Worm (Caenorhabditis elegans) whole organism, mixed stage, embryonic: ENCODE results near the gene F35B3.4.

ENCODE experiments used
- M03D4.4 ChIP-seq: sonication (generic microtip); optimal IDR thresholded peaks from 2 replicates; lab custom pipeline; 2017; ENCODE audit warnings: mild to moderate bottlenecking, missing genetic modification characterization, missing compliant biosample characterization
- bed-3 ChIP-seq: fragments of 200-800 bp; sonication (Bioruptor generic); optimal IDR thresholded peaks from 3 replicates; lab custom pipeline; 2018; ENCODE audit warnings: mild to moderate bottlenecking, missing genetic modification characterization, moderate library complexity, missing compliant biosample characterization
- blmp-1 ChIP-seq: fragments of 150-350 bp; optimal IDR thresholded peaks from 2 replicates; lab custom pipeline; 2014; ENCODE audit warnings: missing biosample characterization, missing genetic modification characterization
- ceh-39 ChIP-seq: fragments of 150-350 bp; optimal IDR thresholded peaks from 2 replicates; lab custom pipeline; 2014; ENCODE audit warnings: missing biosample characterization, missing genetic modification characterization
- ceh-43 ChIP-seq: fragments of 200-800 bp; sonication (Bioruptor generic); optimal IDR thresholded peaks from 2 replicates; lab custom pipeline; 2018; ENCODE audit warnings: mild to moderate bottlenecking, missing genetic modification characterization, moderate library complexity, missing compliant biosample characterization
- ceh-83 ChIP-seq: fragments of 200-800 bp; sonication (Bioruptor generic); optimal IDR thresholded peaks from 2 replicates; lab custom pipeline; 2018; ENCODE audit warnings: mild to moderate bottlenecking, missing genetic modification characterization, missing compliant biosample characterization
- ces-1 ChIP-seq: fragments of 150-350 bp; optimal IDR thresholded peaks from 2 replicates; lab custom pipeline; 2014; ENCODE audit warnings: missing biosample characterization, missing genetic modification reagents, missing genetic modification characterization
- drap-1 ChIP-seq: fragments of 200-800 bp; sonication (Bioruptor generic); optimal IDR thresholded peaks from 3 replicates; lab custom pipeline; 2018; ENCODE audit warnings: mild to moderate bottlenecking, missing genetic modification characterization, missing compliant biosample characterization
- elt-1 ChIP-seq: sonication (generic microtip); optimal IDR thresholded peaks from 2 replicates; lab custom pipeline; 2017; ENCODE audit warnings: missing genetic modification characterization, mild to moderate bottlenecking, missing compliant biosample characterization, antibody characterized with exemption, moderate library complexity, borderline replicate concordance; ENCODE audit not compliant: insufficient read depth
- ham-2 ChIP-seq: fragments of 200-800 bp; sonication (Bioruptor generic); optimal IDR thresholded peaks from 2 replicates; lab custom pipeline; 2018; ENCODE audit warnings: mild to moderate bottlenecking, missing genetic modification characterization, missing compliant biosample characterization
- hlh-1 ChIP-seq: fragments of 150-350 bp; optimal IDR thresholded peaks from 2 replicates; lab custom pipeline; 2014; ENCODE audit warnings: missing biosample characterization, missing genetic modification reagents, missing genetic modification characterization
- lin-13 ChIP-seq: fragments of 150-350 bp; optimal IDR thresholded peaks from 2 replicates; lab custom pipeline; 2014; ENCODE audit warnings: missing biosample characterization, missing genetic modification characterization
- lin-32 ChIP-seq: fragments of 200-800 bp; sonication (Bioruptor generic); optimal IDR thresholded peaks from 2 replicates; lab custom pipeline; 2018; ENCODE audit warnings: mild to moderate bottlenecking, missing genetic modification characterization, missing compliant biosample characterization
- lsy-2 ChIP-seq: fragments of 150-350 bp; optimal IDR thresholded peaks from 2 replicates; lab custom pipeline; 2014; ENCODE audit warnings: missing biosample characterization, missing genetic modification characterization
- mab-5 ChIP-seq: fragments of 150-350 bp; optimal IDR thresholded peaks from 2 replicates; lab custom pipeline; 2014; ENCODE audit warnings: missing biosample characterization, missing genetic modification characterization
- mep-1 ChIP-seq: fragments of 150-350 bp; optimal IDR thresholded peaks from 2 replicates; lab custom pipeline; 2017; ENCODE audit warnings: missing biosample characterization, missing genetic modification reagents, missing genetic modification characterization, inconsistent platforms
- mls-2 ChIP-seq: sonication (generic microtip); optimal IDR thresholded peaks from 2 replicates; lab custom pipeline; 2016; ENCODE audit warnings: mild to moderate bottlenecking, missing genetic modification characterization, moderate library complexity, missing compliant biosample characterization
- nhr-12 ChIP-seq: fragments of 150-350 bp; optimal IDR thresholded peaks from 2 replicates; lab custom pipeline; 2014; ENCODE audit warnings: missing biosample characterization, missing genetic modification characterization
- nhr-237 ChIP-seq: fragments of 150-350 bp; optimal IDR thresholded peaks from 2 replicates; lab custom pipeline; 2014; ENCODE audit warnings: missing biosample characterization, missing genetic modification characterization
- nhr-28 ChIP-seq: fragments of 150-350 bp; optimal IDR thresholded peaks from 2 replicates; lab custom pipeline; 2014; ENCODE audit warnings: missing biosample characterization, missing genetic modification characterization
- nhr-76 ChIP-seq: sonication (generic microtip); optimal IDR thresholded peaks from 2 replicates; lab custom pipeline; 2017; ENCODE audit warnings: missing biosample characterization, missing genetic modification characterization
- pha-4 ChIP-seq: fragments of 150-350 bp; optimal IDR thresholded peaks from 2 replicates; lab custom pipeline; 2018; ENCODE audit warnings: missing biosample characterization, missing genetic modification reagents, missing genetic modification characterization
- sem-2 ChIP-seq: fragments of 200-800 bp; sonication (Bioruptor generic); optimal IDR thresholded peaks from 2 replicates; lab custom pipeline; 2018; ENCODE audit warnings: mild to moderate bottlenecking, missing genetic modification characterization, missing compliant biosample characterization
- tbx-8 ChIP-seq: fragments of 200-800 bp; sonication (Bioruptor generic); optimal IDR thresholded peaks from 2 replicates; lab custom pipeline; 2018; ENCODE audit warnings: mild to moderate bottlenecking, missing genetic modification characterization, moderate library complexity, missing compliant biosample characterization
- unc-120 ChIP-seq: sonication (generic microtip); optimal IDR thresholded peaks from 2 replicates; lab custom pipeline; 2017; ENCODE audit warnings: missing genetic modification characterization, missing compliant biosample characterization; ENCODE audit not compliant: poor library complexity, severe bottlenecking
- unc-39 ChIP-seq: fragments of 150-350 bp; optimal IDR thresholded peaks from 2 replicates; lab custom pipeline; 2014; ENCODE audit warnings: missing biosample characterization, missing genetic modification characterization
- unc-62 ChIP-seq: fragments of 150-350 bp; optimal IDR thresholded peaks from 2 replicates; lab custom pipeline; 2014; ENCODE audit warnings: missing biosample characterization, missing genetic modification reagents, missing genetic modification characterization
- zip-8 ChIP-seq: fragments of 150-350 bp; optimal IDR thresholded peaks from 2 replicates; lab custom pipeline; 2014; ENCODE audit warnings: missing biosample characterization, missing genetic modification characterization
- ztf-11 ChIP-seq: fragments of 150-350 bp; optimal IDR thresholded peaks from 2 replicates; lab custom pipeline; 2014; ENCODE audit warnings: missing biosample characterization, missing genetic modification characterization

The F35B3.4 gene

DNA sequence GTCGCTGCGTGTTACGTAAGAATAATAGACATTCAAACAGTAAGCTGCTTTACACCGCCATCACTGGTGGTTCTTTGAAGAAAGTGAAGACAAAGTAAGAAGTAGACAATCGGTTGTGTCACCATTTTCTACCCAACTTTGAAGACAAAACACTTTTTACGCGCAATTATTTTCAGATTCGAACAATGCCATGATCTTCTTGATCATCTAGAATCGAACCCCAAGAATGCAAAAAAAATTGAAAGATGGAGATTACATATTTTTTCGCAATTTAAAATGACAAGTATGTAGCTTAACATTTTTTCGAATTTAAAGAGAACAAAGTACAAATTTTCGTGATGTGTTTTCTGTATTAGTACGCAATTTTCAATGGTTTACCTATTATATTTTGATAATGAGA, at the start of gene F35B3.4:
Gene F35B3.4, minus strand, starts transcription at position 101 of the 400 bp plus-strand sequence.
- TF ChIP-seq zip-8 (tag; lab: Kevin White, UChicago), result peak; percentile 20
- no peak for TF ChIP-seq unc-120 (tag; lab: Kevin White, UChicago)

DNA sequence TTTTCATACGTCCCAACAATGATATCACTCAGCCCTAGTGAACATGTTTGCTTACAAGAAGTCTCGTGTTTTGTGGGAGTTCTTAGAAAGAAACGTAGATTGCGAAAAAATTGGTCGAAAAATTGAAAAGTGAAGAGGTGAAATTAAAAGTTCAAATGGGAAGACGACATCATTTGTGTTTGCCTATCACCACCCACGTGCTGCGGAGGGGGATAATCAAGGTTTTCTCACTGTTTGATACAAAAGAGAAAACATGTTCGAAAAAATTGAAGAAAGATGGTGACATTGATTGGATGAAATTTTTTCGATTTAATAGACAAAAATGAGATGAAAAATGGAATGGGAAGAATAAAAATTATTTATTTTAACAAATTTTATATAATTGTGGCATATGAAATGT, 49.7 kb upstream of the F35B3.4 start:
- no peak for TF ChIP-seq drap-1 (GFP tag; lab: Kevin White, UChicago)
- TF ChIP-seq unc-120 (tag; lab: Kevin White, UChicago), result no peak
- TF ChIP-seq hlh-1 (tag; lab: Kevin White, UChicago), result peak; percentile 5

- no peak for TF ChIP-seq drap-1 (GFP tag; lab: Kevin White, UChicago)
- no peak for TF ChIP-seq M03D4.4
- TF ChIP-seq hlh-1 (tag; lab: Kevin White, UChicago), result no peak
These were observed 46.2 kb upstream of the F35B3.4 start for ce11 chrX:17066937-17067336.

DNA sequence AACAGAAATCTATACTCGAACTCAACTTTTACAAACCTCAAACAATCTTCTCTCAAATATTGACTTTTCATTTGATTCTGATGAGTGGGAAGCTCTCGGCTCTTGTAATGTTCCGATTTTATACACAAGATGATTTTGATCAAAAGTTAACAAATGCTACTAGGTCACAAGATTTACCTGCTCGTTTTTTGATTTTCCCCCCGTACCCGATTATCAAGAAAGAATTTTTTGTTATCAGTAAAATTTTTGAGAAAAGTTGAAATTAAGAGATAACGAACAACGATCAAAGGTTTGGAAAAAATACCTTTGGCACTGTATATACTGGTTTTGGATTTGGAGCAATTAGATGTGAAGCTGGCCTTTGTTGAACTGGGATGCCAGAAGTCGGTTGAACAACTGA, 44.1 kb upstream of the F35B3.4 start:
- TF ChIP-seq drap-1 (GFP tag; lab: Kevin White, UChicago) (no peak), M03D4.4 (no peak), zip-8 (tag; lab: Kevin White, UChicago) (no peak)
- TF ChIP-seq, all 35 proteins: peak for 0

DNA sequence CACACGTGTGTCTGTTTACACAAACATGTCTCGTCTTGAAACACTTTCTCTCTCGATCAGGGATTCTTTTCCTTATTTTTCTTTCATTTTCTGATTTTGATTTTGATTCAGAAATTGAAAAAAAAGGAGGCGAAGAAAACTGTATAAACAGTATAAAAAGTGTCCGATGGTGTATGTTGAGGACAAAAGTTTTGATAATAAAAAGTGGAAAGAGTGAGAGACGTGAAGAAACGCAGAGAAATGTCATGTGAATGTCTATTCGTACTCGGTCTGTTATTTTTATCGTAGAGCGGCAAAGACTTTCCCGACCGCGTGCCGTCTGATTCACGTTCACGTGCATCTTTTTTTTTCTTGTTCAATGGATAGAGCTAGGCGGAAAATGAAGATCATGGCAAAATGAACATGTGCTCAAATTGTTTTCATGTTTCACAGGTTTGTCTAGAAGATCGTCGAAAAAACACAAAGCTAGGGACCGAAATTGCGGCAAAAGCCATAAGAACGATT, 43.0 kb upstream of the F35B3.4 start:
- TF ChIP-seq blmp-1 (tag; lab: Kevin White, UChicago) (no peak), ceh-39 (no peak), bed-3 (GFP tag; lab: Kevin White, UChicago) (no peak), tbx-8 (GFP tag; lab: Kevin White, UChicago) (no peak), unc-120 (tag; lab: Kevin White, UChicago) (no peak), lsy-2 (tag; lab: Kevin White, UChicago) (no peak), nhr-76 (tag; lab: Kevin White, UChicago) (no peak), lin-32 (GFP tag; lab: Kevin White, UChicago) (no peak), mls-2 (tag; lab: Kevin White, UChicago) (no peak), mab-5 (no peak), ceh-83 (GFP tag; lab: Kevin White, UChicago) (no peak), ceh-43 (no peak), ztf-11 (no peak), unc-62 (GFP tag; lab: Kevin White, UChicago) (no peak), ces-1 (GFP tag; lab: Kevin White, UChicago) (no peak), mep-1 (tag; lab: Kevin White, UChicago) (no peak), lin-13 (tag; lab: Kevin White, UChicago) (no peak), unc-39 (tag; lab: Kevin White, UChicago) (no peak), sem-2 (GFP tag; lab: Kevin White, UChicago) (no peak), nhr-237 (no peak)

- TF ChIP-seq elt-1 (no peak), nhr-12 (tag; lab: Kevin White, UChicago) (no peak), sem-2 (GFP tag; lab: Kevin White, UChicago) (no peak), pha-4 (tag; lab: Kevin White, UChicago) (no peak), nhr-28 (tag; lab: Kevin White, UChicago) (no peak), tbx-8 (GFP tag; lab: Kevin White, UChicago) (no peak), mab-5 (no peak), ham-2 (GFP tag; lab: Kevin White, UChicago) (no peak), unc-120 (tag; lab: Kevin White, UChicago) (no peak), mls-2 (tag; lab: Kevin White, UChicago) (no peak)
These were observed 41.4 kb upstream of the F35B3.4 start for ce11 chrX:17062165-17062564.
